Fruit fly (Drosophila melanogaster) whole organism, embryonic: ENCODE measurements around the gene Exd2.

Experiments
- Awh ChIP-seq: fragments of 200-800 bp; sonication (Bioruptor generic); IDR thresholded peaks from 2 replicates; pipeline ENCODE4, ENCODE4 v1.3.6; 2022; ENCODE audit warnings: missing biosample characterization, missing genetic modification characterization
- CG12769 ChIP-seq: fragments of 200-800 bp; sonication (Bioruptor generic); optimal IDR thresholded peaks from 2 replicates; lab custom pipeline; 2019; ENCODE audit warnings: missing biosample characterization, mild to moderate bottlenecking, missing genetic modification characterization, moderate library complexity
- Ssrp ChIP-seq: fragments of 200-800 bp; sonication (Bioruptor generic); optimal IDR thresholded peaks from 2 replicates; lab custom pipeline; 2018; ENCODE audit warnings: missing biosample characterization, mild to moderate bottlenecking, missing genetic modification characterization, moderate library complexity
- ase ChIP-seq: fragments of 200-800 bp; sonication (Bioruptor generic); IDR thresholded peaks from 3 replicates; pipeline ENCODE4 v1.3.6; 2022; ENCODE audit warnings: missing biosample characterization, missing genetic modification characterization
- dmrt99B ChIP-seq: fragments of 200-800 bp; sonication (Bioruptor generic); optimal IDR thresholded peaks from 2 replicates; lab custom pipeline; 2018; ENCODE audit warnings: missing biosample characterization, mild to moderate bottlenecking, missing genetic modification characterization, moderate library complexity
- eve ChIP-seq, 2 experiments: fragments of >200 bp; optimal IDR thresholded peaks; 2 replicates each; lab custom pipeline; 2017; ENCODE audit warnings: missing biosample characterization in 2 of 2, missing genetic modification characterization in 2 of 2
- seq ChIP-seq: fragments of 200-800 bp; sonication (Bioruptor generic); IDR thresholded peaks from 2 replicates; pipeline ENCODE4 v1.3.6; 2022; ENCODE audit warnings: missing biosample characterization, missing genetic modification characterization

DNA sequence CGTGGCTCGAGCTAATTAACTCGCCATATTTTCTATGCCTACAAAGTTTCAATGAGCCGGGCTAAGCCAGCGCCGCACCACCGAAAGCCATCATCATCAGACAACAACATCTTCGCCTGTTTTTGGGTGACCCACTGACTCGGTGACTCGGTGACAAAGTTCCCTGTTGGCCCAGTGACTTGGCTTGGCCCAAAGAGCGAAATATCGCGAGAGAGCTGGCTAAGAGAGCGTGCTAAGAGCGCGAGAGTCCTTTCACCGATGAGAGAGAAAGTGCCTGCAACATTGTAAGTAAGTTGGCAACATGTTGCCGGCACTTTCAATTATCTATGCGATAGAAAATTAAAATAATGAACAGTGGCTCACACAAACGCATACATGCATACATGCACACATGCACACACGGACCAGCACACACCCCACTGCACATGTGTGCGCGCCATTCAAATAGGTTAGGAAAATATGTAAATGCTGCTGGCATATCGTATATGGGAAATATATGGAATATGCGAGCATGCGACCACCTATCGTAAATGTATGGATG, 47.9 kb upstream of the Exd2 start:
- TF ChIP-seq CG12769 (tag; lab: Kevin White, UChicago) (no peak), seq (GFP tag; lab: Robert Waterston, UW) (no peak), Awh (GFP tag; lab: Robert Waterston, UW) (no peak), eve (GFP tag; optimal IDR thresholded peaks at IDR 0.05; lab: Kevin White, UChicago) (no peak), ase (GFP tag; lab: Robert Waterston, UW) (no peak), Ssrp (no peak), dmrt99B (tag; lab: Kevin White, UChicago) (no peak)
